Worm (Caenorhabditis elegans): Measurements from ENCODE around the gene hlh-11.

Gene hlh-11

DNA sequence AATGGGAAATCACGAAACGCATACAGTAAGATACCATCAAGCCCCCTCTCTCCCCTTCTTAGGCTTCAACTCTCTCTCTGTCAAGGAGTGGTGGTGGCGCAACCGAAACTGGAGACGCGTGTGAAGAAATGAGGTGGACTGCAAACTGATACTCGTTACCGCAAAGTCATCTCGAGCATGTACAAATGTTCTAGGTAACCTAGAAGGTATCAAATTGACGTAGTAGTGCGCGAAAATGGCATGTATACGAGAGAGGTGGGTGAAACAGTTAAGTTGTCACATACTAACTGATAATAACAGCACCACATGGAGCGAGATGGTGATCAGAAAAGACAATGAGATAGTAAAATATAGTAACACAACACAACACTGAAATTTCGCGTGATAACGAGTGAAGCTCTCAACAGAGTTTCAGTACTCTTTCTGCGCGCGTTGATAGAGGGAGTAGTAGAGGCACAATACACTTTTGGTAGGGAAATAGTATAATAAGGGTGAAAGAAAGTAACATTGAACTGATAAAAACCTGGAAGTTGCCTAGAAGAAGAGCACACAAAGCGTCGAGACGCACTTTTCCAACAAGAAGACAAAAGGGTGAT lies 18.7 kb downstream of the hlh-11 start:
- peak; percentile 8 for TF ChIP-seq ceh-34 (tag; optimal IDR thresholded peaks at IDR 0.05)
- no peak for TF ChIP-seq pqm-1 (tag; optimal IDR thresholded peaks at IDR 0.05)
- TF ChIP-seq ceh-19 (GFP tag; optimal IDR thresholded peaks at IDR 0.05), result peak; percentile 40
- no peak for TF ChIP-seq ceh-30 (tag; optimal IDR thresholded peaks at IDR 0.05)
- peak; percentile 1 for TF ChIP-seq elt-2 (tag; optimal IDR thresholded peaks at IDR 0.05)
- TF ChIP-seq pag-3 (tag; optimal IDR thresholded peaks at IDR 0.05; ENCODE audit: borderline replicate concordance), result no peak
- no peak for TF ChIP-seq madf-2 (tag; optimal IDR thresholded peaks at IDR 0.05)
- no peak for TF ChIP-seq K09A11.1 (tag; optimal IDR thresholded peaks at IDR 0.05; ENCODE audit: insufficient read depth)

DNA sequence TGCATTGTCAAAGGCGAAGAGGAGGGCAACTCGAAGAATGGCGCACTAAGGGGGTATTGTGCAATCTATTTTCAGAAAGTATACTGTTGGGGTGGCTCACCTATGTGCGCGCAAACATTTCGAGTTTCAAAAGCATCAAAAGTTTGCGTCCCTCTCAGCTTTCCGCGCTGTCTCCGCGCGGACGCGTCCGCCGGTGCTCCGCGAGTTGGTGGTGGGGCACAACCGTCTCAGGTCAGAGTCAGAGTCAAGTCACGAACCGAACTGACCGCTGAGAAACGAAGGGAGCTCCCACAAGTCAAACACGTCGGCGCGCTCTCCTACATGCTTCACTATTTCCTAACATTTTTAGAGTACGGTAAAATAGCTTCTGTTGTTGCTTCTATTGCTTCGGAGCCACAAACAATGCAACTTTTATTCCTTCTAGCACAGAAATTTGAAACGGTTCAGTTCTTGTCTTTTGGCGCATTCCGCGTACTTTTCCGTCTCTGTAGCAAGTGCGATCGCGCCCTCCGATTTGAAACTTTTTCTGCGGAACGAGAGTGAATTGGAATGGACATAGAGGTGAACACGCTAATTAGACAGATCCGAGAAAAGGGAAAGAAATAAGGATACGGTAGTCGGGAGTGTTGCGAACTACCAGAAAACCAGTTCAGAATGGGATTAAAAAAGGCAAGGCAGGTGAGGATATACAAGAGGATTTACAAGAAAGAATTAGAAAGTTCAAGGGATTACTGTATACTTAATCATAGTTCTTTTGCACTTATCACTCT lies 20.0 kb downstream of the hlh-11 start:
- no peak for TF ChIP-seq ets-4 (tag; optimal IDR thresholded peaks at IDR 0.05)
- TF ChIP-seq ama-1 (optimal IDR thresholded peaks at IDR 0.05), result no peak
- TF ChIP-seq odd-2 (tag; optimal IDR thresholded peaks at IDR 0.05), result no peak
- TF ChIP-seq ceh-2 (tag; optimal IDR thresholded peaks at IDR 0.05), result peak; percentile 19
- no peak for TF ChIP-seq ceh-19 (GFP tag; optimal IDR thresholded peaks at IDR 0.05)

DNA sequence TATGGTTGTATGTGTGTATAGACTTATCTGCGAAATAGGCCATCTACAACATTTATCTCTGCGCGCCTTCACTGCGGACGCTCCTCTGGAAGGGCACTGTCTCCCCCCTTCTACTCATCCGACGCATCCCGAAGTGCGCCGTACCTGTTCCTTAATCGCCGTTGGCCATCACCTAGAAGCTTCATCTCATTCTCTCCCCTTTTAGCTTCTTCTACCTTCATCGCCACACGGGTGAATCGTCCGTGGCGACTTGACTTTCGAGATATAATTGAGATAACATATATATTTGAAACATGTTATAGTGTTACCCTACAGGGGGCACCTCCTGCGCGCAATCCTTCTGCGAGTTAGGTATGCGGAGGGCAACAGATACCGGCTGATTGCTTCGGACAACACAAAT lies 22.6 kb downstream of the hlh-11 start:
- TF ChIP-seq ztf-16 (tag; optimal IDR thresholded peaks at IDR 0.05) (no peak), ceh-14 (tag; optimal IDR thresholded peaks at IDR 0.05) (no peak), T23F11.4 (GFP tag; optimal IDR thresholded peaks at IDR 0.05) (no peak), Y22D7AL.16 (tag; optimal IDR thresholded peaks at IDR 0.05) (no peak), lin-11 (tag; optimal IDR thresholded peaks at IDR 0.05) (no peak), elt-2 (tag; optimal IDR thresholded peaks at IDR 0.05) (no peak), ceh-31 (tag; optimal IDR thresholded peaks at IDR 0.05) (peak; percentile 8), rnt-1 (tag; optimal IDR thresholded peaks at IDR 0.05) (peak; percentile 58)

DNA sequence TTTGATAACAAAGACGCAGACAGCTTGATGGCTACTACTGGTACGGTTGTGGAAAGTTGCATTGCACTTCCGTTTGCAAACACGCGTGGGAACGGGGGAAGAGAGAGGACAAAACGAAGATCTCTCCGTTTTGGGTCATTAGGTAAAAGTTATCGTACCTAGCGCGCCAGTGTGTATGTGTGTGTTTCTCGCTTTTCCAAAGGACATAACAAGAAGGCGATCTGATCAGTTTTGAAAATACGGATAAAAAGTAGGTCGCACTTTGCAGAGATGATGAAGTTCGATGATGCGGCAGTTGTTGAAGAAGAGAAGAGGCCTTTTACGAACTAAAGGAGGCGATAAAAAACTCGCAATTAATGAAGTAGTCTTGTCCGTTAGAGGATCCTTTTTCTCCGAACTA lies 25.6 kb downstream of the hlh-11 start:
- no peak for TF ChIP-seq mec-3 (tag; optimal IDR thresholded peaks at IDR 0.05; ENCODE audit: borderline replicate concordance)
- no peak for TF ChIP-seq ceh-22 (tag; optimal IDR thresholded peaks at IDR 0.05)
- no peak for TF ChIP-seq ceh-14 (tag; optimal IDR thresholded peaks at IDR 0.05)
- no peak for TF ChIP-seq npax-4 (tag; optimal IDR thresholded peaks at IDR 0.05)
- no peak for TF ChIP-seq ceh-2 (tag; optimal IDR thresholded peaks at IDR 0.05)
- TF ChIP-seq lin-11 (tag; optimal IDR thresholded peaks at IDR 0.05), result no peak
- no peak for TF ChIP-seq sox-4 (tag; optimal IDR thresholded peaks at IDR 0.05)
- TF ChIP-seq F13H6.1 (tag; optimal IDR thresholded peaks at IDR 0.05), result no peak
- no peak for TF ChIP-seq ceh-19 (GFP tag; optimal IDR thresholded peaks at IDR 0.05)
- no peak for TF ChIP-seq madf-2 (tag; optimal IDR thresholded peaks at IDR 0.05)
- no peak for TF ChIP-seq tbx-2 (tag; optimal IDR thresholded peaks at IDR 0.05)
- no peak for TF ChIP-seq unc-86 (tag; optimal IDR thresholded peaks at IDR 0.05)
- no peak for TF ChIP-seq ttx-3 (tag; optimal IDR thresholded peaks at IDR 0.05)
- TF ChIP-seq syd-9 (tag; optimal IDR thresholded peaks at IDR 0.05), result no peak
- TF ChIP-seq nfya-1 (tag; optimal IDR thresholded peaks at IDR 0.05), result no peak
- no peak for TF ChIP-seq ceh-9 (tag; optimal IDR thresholded peaks at IDR 0.05)
- no peak for TF ChIP-seq lim-6 (tag; optimal IDR thresholded peaks at IDR 0.05)
- TF ChIP-seq K09A11.1 (tag; optimal IDR thresholded peaks at IDR 0.05; ENCODE audit: insufficient read depth), result no peak
- TF ChIP-seq K02D7.2 (tag; optimal IDR thresholded peaks at IDR 0.05), result no peak
- TF ChIP-seq ama-1 (optimal IDR thresholded peaks at IDR 0.05), result no peak

DNA sequence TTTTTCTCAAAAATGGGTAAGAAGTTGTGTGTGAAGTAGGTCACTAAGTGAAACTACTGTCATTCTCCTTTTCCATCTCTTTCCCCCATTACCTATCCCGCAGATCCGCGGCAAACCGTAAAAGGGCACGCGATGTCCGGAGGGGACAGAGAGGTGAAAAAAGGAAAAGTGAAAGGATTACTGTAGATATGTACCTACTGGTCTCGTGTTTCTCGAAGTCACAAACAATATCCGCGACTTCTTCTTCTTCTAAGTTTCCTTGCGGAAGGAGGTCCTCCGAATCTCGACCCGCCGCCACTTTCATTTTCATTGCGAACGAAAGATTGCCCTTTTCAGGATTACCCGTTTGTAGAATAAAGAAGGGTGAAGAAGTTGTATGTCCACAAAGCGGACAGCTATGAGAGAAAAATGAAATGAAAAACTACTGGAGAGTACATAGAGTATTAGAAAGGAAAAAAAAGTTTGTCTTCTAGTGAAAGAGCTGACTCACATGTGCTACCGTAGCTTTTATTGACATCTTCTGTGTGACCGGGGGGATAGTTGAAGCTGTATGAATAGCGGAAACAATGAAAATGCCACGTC lies 27.0 kb downstream of the hlh-11 start:
- TF ChIP-seq ref-2 (tag; optimal IDR thresholded peaks at IDR 0.05) (peak; percentile 67), pha-2 (tag; optimal IDR thresholded peaks at IDR 0.05) (no peak), nhr-11 (tag; optimal IDR thresholded peaks at IDR 0.05) (no peak)
